Fruit fly (Drosophila melanogaster) whole organism, embryonic: ENCODE data around the gene Vps8.

ENCODE experiments used
- Blimp-1 ChIP-seq: fragments of 200-800 bp; sonication (Bioruptor generic); optimal IDR thresholded peaks from 3 replicates; lab custom pipeline; 2018; ENCODE audit warnings: missing biosample characterization, missing genetic modification characterization, mild to moderate bottlenecking, moderate library complexity, missing genetic modification reagents
- CG10274 ChIP-seq: fragments of 200-800 bp; sonication (Bioruptor generic); optimal IDR thresholded peaks from 3 replicates; lab custom pipeline; 2017; ENCODE audit warnings: missing biosample characterization, mild to moderate bottlenecking, missing genetic modification characterization
- CG10321 ChIP-seq: fragments of 200-800 bp; sonication (Bioruptor generic); IDR thresholded peaks from 2 replicates; pipeline ENCODE4 v1.3.6; 2022; ENCODE audit warnings: missing biosample characterization, missing genetic modification characterization
- CG11398 ChIP-seq: fragments of 200-800 bp; sonication (Bioruptor generic); optimal IDR thresholded peaks from 2 replicates; lab custom pipeline; 2016; ENCODE audit warnings: missing biosample characterization, missing genetic modification characterization
- CG11456 ChIP-seq: fragments of 200-800 bp; sonication (Bioruptor generic); IDR thresholded peaks from 3 replicates; pipeline ENCODE4 v1.3.6; 2022; ENCODE audit warnings: missing biosample characterization, missing genetic modification characterization
- CG13287 ChIP-seq: fragments of 200-800 bp; sonication (Bioruptor generic); IDR thresholded peaks from 2 replicates; pipeline ENCODE4 v1.3.6; 2022; ENCODE audit warnings: missing biosample characterization, missing genetic modification characterization; ENCODE audit not compliant: partially characterized antibody
- CG1603 ChIP-seq: fragments of 200-800 bp; sonication (Bioruptor generic); optimal IDR thresholded peaks from 2 replicates; lab custom pipeline; 2019; ENCODE audit warnings: missing biosample characterization, mild to moderate bottlenecking, missing genetic modification characterization, moderate library complexity
- CG17385 ChIP-seq: fragments of 200-800 bp; sonication (Bioruptor generic); optimal IDR thresholded peaks from 3 replicates; lab custom pipeline; 2018; ENCODE audit warnings: missing biosample characterization, mild to moderate bottlenecking, missing genetic modification characterization
- CG17829 ChIP-seq: fragments of 200-800 bp; optimal IDR thresholded peaks from 2 replicates; lab custom pipeline; 2019; ENCODE audit warnings: missing biosample characterization, mild to moderate bottlenecking, missing genetic modification characterization, moderate library complexity
- CG18599 ChIP-seq: fragments of 200-800 bp; sonication (Bioruptor generic); optimal IDR thresholded peaks from 3 replicates; lab custom pipeline; 2017; ENCODE audit warnings: missing biosample characterization, missing genetic modification characterization, mild to moderate bottlenecking, moderate library complexity, missing genetic modification reagents
- CG2712 ChIP-seq: fragments of 200-800 bp; optimal IDR thresholded peaks from 3 replicates; lab custom pipeline; 2019; ENCODE audit warnings: missing biosample characterization, mild to moderate bottlenecking, missing genetic modification characterization, moderate library complexity
- CG32532 ChIP-seq: fragments of 200-800 bp; sonication (Bioruptor generic); IDR thresholded peaks from 2 replicates; pipeline ENCODE4 v1.3.6; 2022; ENCODE audit warnings: missing biosample characterization, missing genetic modification characterization
- CG32767 ChIP-seq: fragments of 200-800 bp; sonication (Bioruptor generic); IDR thresholded peaks from 2 replicates; pipeline ENCODE4 v1.3.6; 2022; ENCODE audit warnings: missing biosample characterization, missing genetic modification characterization
- CG4424 ChIP-seq: fragments of 200-800 bp; sonication (Bioruptor generic); optimal IDR thresholded peaks from 3 replicates; lab custom pipeline; 2016; ENCODE audit warnings: missing biosample characterization, missing genetic modification characterization
- CG4854 ChIP-seq: fragments of 200-800 bp; sonication (Bioruptor generic); optimal IDR thresholded peaks from 2 replicates; lab custom pipeline; 2016; ENCODE audit warnings: missing biosample characterization, missing genetic modification characterization, inconsistent platforms
- CG6689 ChIP-seq: fragments of 200-800 bp; sonication (Bioruptor generic); IDR thresholded peaks from 2 replicates; pipeline ENCODE4 v1.3.6; 2022; ENCODE audit warnings: missing biosample characterization, missing genetic modification characterization
- CG9437 ChIP-seq: fragments of 200-800 bp; sonication (Bioruptor generic); optimal IDR thresholded peaks from 2 replicates; lab custom pipeline; 2018; ENCODE audit warnings: missing biosample characterization, mild to moderate bottlenecking, missing genetic modification characterization
- CG9609 ChIP-seq: fragments of 200-800 bp; sonication (Bioruptor generic); optimal IDR thresholded peaks from 3 replicates; lab custom pipeline; 2016; ENCODE audit warnings: missing biosample characterization, missing genetic modification characterization
- D19A ChIP-seq: fragments of 200-800 bp; optimal IDR thresholded peaks from 3 replicates; lab custom pipeline; 2019; ENCODE audit warnings: missing biosample characterization, mild to moderate bottlenecking, missing genetic modification characterization, moderate library complexity
- HLHmδ ChIP-seq: fragments of 200-800 bp; sonication (Bioruptor generic); optimal IDR thresholded peaks from 2 replicates; lab custom pipeline; 2018; ENCODE audit warnings: missing biosample characterization, mild to moderate bottlenecking, missing genetic modification characterization, moderate library complexity
- Hsf ChIP-seq: fragments of 200-800 bp; sonication (Bioruptor generic); optimal IDR thresholded peaks from 3 replicates; lab custom pipeline; 2016; ENCODE audit warnings: missing biosample characterization, missing genetic modification characterization
- Med ChIP-seq: fragments of 200-800 bp; sonication (Bioruptor generic); peaks from one replicate; lab custom pipeline; 2016; ENCODE audit warnings: missing biosample characterization, missing genetic modification characterization, mild to moderate bottlenecking, inconsistent platforms, moderate library complexity
- Sox102F ChIP-seq: fragments of 200-800 bp; sonication (Bioruptor generic); optimal IDR thresholded peaks from 2 replicates; lab custom pipeline; 2018; ENCODE audit warnings: missing biosample characterization, mild to moderate bottlenecking, missing genetic modification characterization, moderate library complexity
- Xrp1 ChIP-seq: fragments of 200-800 bp; sonication (Bioruptor generic); IDR thresholded peaks from 2 replicates; pipeline ENCODE4 v1.3.6; 2022; ENCODE audit warnings: missing biosample characterization, missing genetic modification characterization
- bsh ChIP-seq, 2 experiments: fragments of 200-800 bp; sonication (Bioruptor generic); optimal IDR thresholded peaks; 2 replicates each; lab custom pipeline; 2017 to 2018; ENCODE audit warnings: mild to moderate bottlenecking in 2 of 2, missing biosample characterization in 2 of 2, missing genetic modification characterization in 2 of 2, moderate library complexity in 1 of 2
- cas ChIP-seq: fragments of 200-800 bp; sonication (Bioruptor generic); IDR thresholded peaks from 2 replicates; pipeline ENCODE4 v1.3.6; 2022; ENCODE audit warnings: missing biosample characterization, missing genetic modification characterization
- dati ChIP-seq: fragments of 200-800 bp; sonication (Bioruptor generic); IDR thresholded peaks from 2 replicates; pipeline ENCODE4 v1.3.6; 2022; ENCODE audit warnings: missing biosample characterization, missing genetic modification characterization
- eve ChIP-seq, 2 experiments: fragments of >200 bp; optimal IDR thresholded peaks; 2 replicates each; lab custom pipeline; 2017; ENCODE audit warnings: missing biosample characterization in 2 of 2, missing genetic modification characterization in 2 of 2
- gcm2 ChIP-seq: fragments of 200-800 bp; sonication (Bioruptor generic); optimal IDR thresholded peaks from 2 replicates; lab custom pipeline; 2016; ENCODE audit warnings: missing biosample characterization, missing genetic modification characterization
- gsb ChIP-seq: fragments of 200-800 bp; sonication (Bioruptor generic); IDR thresholded peaks from 2 replicates; pipeline ENCODE4 v1.3.6; 2022; ENCODE audit warnings: missing biosample characterization, missing genetic modification characterization
- hkb ChIP-seq, 2 experiments: fragments of 200-800 bp in 1 of 2; fragments of >200 bp in 1 of 2; sonication (Bioruptor generic) in 1 of 2; IDR thresholded peaks in 1 of 2; optimal IDR thresholded peaks in 1 of 2; 2 replicates each; pipeline versions ENCODE4 v1.3.6 to Lab custom; 2017 to 2022; ENCODE audit warnings: missing biosample characterization in 1 of 2, missing genetic modification characterization in 1 of 2
- hth ChIP-seq: fragments of >200 bp; optimal IDR thresholded peaks from 2 replicates; lab custom pipeline; 2017; ENCODE audit warnings: inconsistent platforms
- ken ChIP-seq: fragments of 200-800 bp; sonication (Bioruptor generic); IDR thresholded peaks from 3 replicates; pipeline ENCODE4 v1.3.6; 2022; ENCODE audit warnings: missing biosample characterization, missing genetic modification characterization
- lab ChIP-seq: fragments of 200-800 bp; sonication (Bioruptor generic); optimal IDR thresholded peaks from 3 replicates; lab custom pipeline; 2017; ENCODE audit warnings: missing biosample characterization, missing genetic modification characterization, mild to moderate bottlenecking, moderate library complexity, missing genetic modification reagents
- lmd ChIP-seq: fragments of 200-800 bp; sonication (Bioruptor generic); IDR thresholded peaks from 2 replicates; pipeline ENCODE4 v1.3.6; 2022; ENCODE audit warnings: missing biosample characterization, missing genetic modification characterization
- nerfin-1 ChIP-seq: fragments of 200-800 bp; sonication (Bioruptor generic); optimal IDR thresholded peaks from 3 replicates; lab custom pipeline; 2019; ENCODE audit warnings: missing biosample characterization, mild to moderate bottlenecking, missing genetic modification characterization, moderate library complexity
- nom ChIP-seq: fragments of 200-800 bp; sonication (Bioruptor generic); optimal IDR thresholded peaks from 2 replicates; lab custom pipeline; 2017; ENCODE audit warnings: missing biosample characterization, missing genetic modification characterization, mild to moderate bottlenecking, moderate library complexity, missing genetic modification reagents
- sens ChIP-seq: fragments of 200-800 bp; sonication (Bioruptor generic); peaks from one replicate; lab custom pipeline; 2016; ENCODE audit warnings: missing biosample characterization, missing genetic modification characterization
- seq ChIP-seq: fragments of 200-800 bp; sonication (Bioruptor generic); IDR thresholded peaks from 2 replicates; pipeline ENCODE4 v1.3.6; 2022; ENCODE audit warnings: missing biosample characterization, missing genetic modification characterization
- unpg ChIP-seq: fragments of 200-800 bp; sonication (Bioruptor generic); optimal IDR thresholded peaks from 3 replicates; lab custom pipeline; 2018; ENCODE audit warnings: missing biosample characterization, mild to moderate bottlenecking, missing genetic modification characterization, moderate library complexity

Vps8 gene

DNA sequence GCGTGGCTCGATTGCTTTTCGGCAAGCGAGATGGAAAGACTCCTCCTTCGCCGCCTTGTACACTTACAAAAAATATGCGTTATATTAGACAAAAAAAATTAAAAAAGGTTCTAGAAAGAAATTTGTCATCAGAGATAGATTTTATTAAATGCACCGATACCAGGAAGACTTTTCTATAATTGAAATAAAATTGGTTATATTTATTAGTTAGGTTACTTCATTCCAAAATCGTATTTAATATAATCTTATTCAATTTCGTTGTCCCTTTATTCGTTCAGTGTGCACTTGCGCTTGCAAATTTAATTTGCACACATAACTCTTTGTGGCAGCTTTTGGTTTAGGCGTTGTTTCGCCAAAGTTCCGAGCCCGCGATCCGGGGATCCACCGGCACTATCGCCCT lies 32.9 kb downstream of the Vps8 start:
- TF ChIP-seq CG17385 (no peak), CG32767 (GFP tag; lab: Robert Waterston, UW) (no peak), CG11456 (GFP tag; lab: Robert Waterston, UW) (no peak)

DNA sequence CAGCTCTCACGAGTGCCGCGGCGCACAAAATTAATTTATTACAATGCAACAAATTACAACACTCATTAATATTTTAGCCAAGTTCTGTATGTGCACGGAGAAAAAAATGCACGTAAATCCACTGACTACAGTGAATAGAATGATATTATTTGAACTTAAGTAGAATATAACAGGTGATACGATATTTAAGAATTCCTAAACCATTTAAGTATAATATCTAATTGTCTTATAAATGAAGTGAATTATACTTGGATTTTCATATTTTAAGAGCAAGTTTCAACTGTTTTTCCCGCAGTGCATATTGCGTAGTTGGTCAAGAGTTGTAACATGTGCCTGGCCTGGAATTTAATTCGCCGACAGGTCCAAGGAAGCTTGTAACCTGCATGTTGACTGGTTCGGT lies 36.4 kb downstream of the Vps8 start:
- TF ChIP-seq gsb (no peak), bsh (GFP tag; optimal IDR thresholded peaks at IDR 0.05; lab: Kevin White, UChicago) (peak in 1 of 2 experiments; percentile 19)

DNA sequence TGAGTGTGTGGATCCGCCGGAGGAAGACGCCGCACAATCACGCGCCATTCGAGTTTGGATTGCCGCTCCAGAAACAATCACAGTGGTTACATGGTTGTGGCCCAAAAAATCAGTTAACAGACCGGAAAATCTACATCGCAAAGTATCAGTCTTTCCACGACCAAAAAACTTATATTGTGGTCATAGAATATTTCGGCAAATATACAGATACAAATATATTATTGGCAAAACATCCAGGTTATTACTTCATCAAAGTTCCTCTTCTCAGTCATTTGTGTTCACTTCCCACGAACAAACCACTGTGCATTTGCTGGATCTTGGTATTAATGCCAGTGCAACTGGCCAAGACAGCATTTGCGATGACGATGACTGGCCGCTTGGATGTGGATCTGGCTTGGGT lies 37.2 kb downstream of the Vps8 start:
- no peak for TF ChIP-seq dati (GFP tag; lab: Robert Waterston, UW)
- TF ChIP-seq CG10321 (GFP tag; lab: Robert Waterston, UW) = no peak
- no peak for TF ChIP-seq CG17829 (tag; lab: Kevin White, UChicago)
- no peak for TF ChIP-seq seq (GFP tag; lab: Robert Waterston, UW)
- TF ChIP-seq gcm2 (GFP tag; lab: Kevin White, UChicago) = no peak
- no peak for TF ChIP-seq ken (GFP tag; lab: Robert Waterston, UW)
- no peak for TF ChIP-seq CG9437 (GFP tag; lab: Kevin White, UChicago)
- no peak for TF ChIP-seq CG11398 (GFP tag; lab: Kevin White, UChicago)
- TF ChIP-seq CG1603 (tag; lab: Kevin White, UChicago) = peak; percentile 14
- no peak for TF ChIP-seq unpg
- no peak for TF ChIP-seq nom (GFP tag; lab: Kevin White, UChicago)
- TF ChIP-seq cas (GFP tag; lab: Robert Waterston, UW) = no peak
- TF ChIP-seq hkb (optimal IDR thresholded peaks at IDR 0.05; lab: Kevin White, UChicago) = no peak
- TF ChIP-seq hkb (GFP tag; IDR thresholded peaks at IDR 0.05; lab: Robert Waterston, UW) = 0 out of 2 replicates have a peak, but pooled peaks have one; percentile 8
- no peak for TF ChIP-seq CG9609 (GFP tag; lab: Kevin White, UChicago)
- TF ChIP-seq lmd (GFP tag; lab: Robert Waterston, UW) = no peak
- peak in 1 of 2 experiments; percentile 51 for TF ChIP-seq bsh (GFP tag; optimal IDR thresholded peaks at IDR 0.05; lab: Kevin White, UChicago)
- no peak for TF ChIP-seq hth
- peak; percentile 62 for TF ChIP-seq sens (GFP tag; lab: Kevin White, UChicago)
- TF ChIP-seq CG2712 = no peak
- TF ChIP-seq CG13287 = no peak
- TF ChIP-seq nerfin-1 (tag; lab: Kevin White, UChicago) = no peak
- TF ChIP-seq HLHmδ (GFP tag; lab: Kevin White, UChicago) = no peak
- no peak for TF ChIP-seq CG4424 (GFP tag; lab: Kevin White, UChicago)
- TF ChIP-seq CG6689 (GFP tag; lab: Robert Waterston, UW) = no peak
- TF ChIP-seq CG18599 = no peak
- no peak for TF ChIP-seq D19A (tag; lab: Kevin White, UChicago)
- TF ChIP-seq, all 482 proteins: peak for 4

DNA sequence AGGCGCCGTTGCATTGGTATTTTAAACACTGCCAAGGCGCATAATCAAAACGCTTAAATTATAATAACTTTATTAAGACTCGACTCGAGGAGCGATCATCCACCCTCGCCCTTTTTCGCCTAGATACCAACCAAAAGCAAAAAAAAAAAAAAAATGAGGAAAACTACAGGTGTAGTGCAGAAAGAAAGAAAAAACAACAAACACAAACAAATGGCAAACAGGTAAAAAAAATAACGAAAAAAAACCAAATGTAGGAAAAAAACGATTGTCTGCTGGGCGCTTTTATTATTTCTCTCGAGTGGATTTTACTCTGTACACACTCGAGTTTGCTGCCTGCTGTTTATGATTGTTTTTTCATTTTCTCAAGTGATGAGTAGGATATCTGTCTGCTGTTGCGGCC lies 37.9 kb downstream of the Vps8 start:
- peak in 1 of 2 experiments; percentile 21 for TF ChIP-seq eve (GFP tag; optimal IDR thresholded peaks at IDR 0.05; lab: Kevin White, UChicago)
- no peak for TF ChIP-seq lab (GFP tag; lab: Kevin White, UChicago)

DNA sequence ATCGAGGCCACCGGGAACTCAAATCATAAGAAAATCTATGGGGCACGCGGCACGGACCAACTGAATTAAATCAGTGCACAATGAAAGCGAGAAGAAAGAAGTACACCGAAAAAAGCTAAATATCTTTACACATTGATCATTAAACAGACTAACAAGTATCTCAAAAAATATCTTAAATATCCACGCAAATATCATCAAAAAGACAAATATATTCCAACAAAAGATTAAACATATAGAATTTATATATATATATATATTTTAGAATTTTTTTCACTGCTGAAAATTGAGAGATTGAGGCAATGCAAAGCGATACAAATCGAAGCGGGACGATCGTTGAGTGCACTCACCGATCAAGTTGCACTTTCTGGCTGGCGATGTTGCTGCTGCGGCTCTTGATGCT lies 39.7 kb downstream of the Vps8 start:
- peak in 1 of 2 experiments; percentile 12 for TF ChIP-seq bsh (GFP tag; optimal IDR thresholded peaks at IDR 0.05; lab: Kevin White, UChicago)
- TF ChIP-seq lab (GFP tag; lab: Kevin White, UChicago) = no peak
- TF ChIP-seq CG4854 (GFP tag; lab: Kevin White, UChicago) = no peak
- no peak for TF ChIP-seq CG10274 (GFP tag; lab: Kevin White, UChicago)
- peak; percentile 18 for TF ChIP-seq Med (GFP tag; lab: Kevin White, UChicago)
- peak; percentile 15; the same call in 1 of the 2 replicates for TF ChIP-seq Xrp1 (GFP tag; lab: Robert Waterston, UW)
- peak; percentile 5 for TF ChIP-seq Sox102F (GFP tag; lab: Kevin White, UChicago)
- no peak for TF ChIP-seq CG32532 (GFP tag; lab: Robert Waterston, UW)
- TF ChIP-seq Hsf (GFP tag; lab: Kevin White, UChicago) = no peak
- TF ChIP-seq CG2712 = peak; percentile 5
- peak; percentile 7 for TF ChIP-seq Blimp-1 (GFP tag; lab: Kevin White, UChicago)
